Worm (Caenorhabditis elegans): ENCODE data around the gene C35D10.5.
A peak's percentile ranks its signal among the peaks of the same experiment; 100 is the strongest.

C35D10.5 gene

ce11 chrIII:4909938-4910337 is 47.8 kb downstream of the C35D10.5 start, which contains the start of gene F26F4.12:
Gene F26F4.12 (minus strand): TSS chrIII:4910038.
- TF ChIP-seq fos-1 (tag; optimal IDR thresholded peaks at IDR 0.05) (no peak), nhr-6 (tag; optimal IDR thresholded peaks at IDR 0.05) (no peak), sma-3 (GFP tag; optimal IDR thresholded peaks at IDR 0.05) (no peak)

DNA sequence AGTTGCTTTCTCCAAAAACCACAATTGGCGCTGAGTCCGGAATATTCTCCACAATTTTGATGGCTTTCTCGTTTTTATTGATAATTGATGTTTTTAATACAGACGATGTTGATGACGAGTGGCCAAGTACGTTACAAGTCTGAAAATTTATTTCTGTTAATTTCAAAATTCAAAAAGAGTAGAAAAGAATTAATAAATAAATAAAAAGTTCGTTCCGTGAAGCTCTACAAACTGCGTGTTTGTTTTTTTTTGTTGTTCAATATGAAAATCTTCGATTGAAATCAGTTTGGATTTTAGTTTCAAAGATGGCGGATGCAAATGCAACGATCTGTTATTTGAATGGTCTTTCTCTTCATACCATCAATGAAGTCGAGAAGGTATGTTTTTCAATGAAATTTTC is 48.8 kb downstream of the C35D10.5 start, which contains the start of gene F26F4.2:
Gene F26F4.2 (plus strand): TSS at position 301 of the 400 bp plus-strand sequence.
- no peak for TF ChIP-seq ceh-16 (tag; optimal IDR thresholded peaks at IDR 0.05)
- no peak for TF ChIP-seq nhr-6 (tag; optimal IDR thresholded peaks at IDR 0.05)
- no peak for TF ChIP-seq unc-62 (GFP tag; optimal IDR thresholded peaks at IDR 0.05)
- TF ChIP-seq nhr-237 (tag; optimal IDR thresholded peaks at IDR 0.05) = no peak
- TF ChIP-seq crh-2 (tag; optimal IDR thresholded peaks at IDR 0.05) = no peak

DNA sequence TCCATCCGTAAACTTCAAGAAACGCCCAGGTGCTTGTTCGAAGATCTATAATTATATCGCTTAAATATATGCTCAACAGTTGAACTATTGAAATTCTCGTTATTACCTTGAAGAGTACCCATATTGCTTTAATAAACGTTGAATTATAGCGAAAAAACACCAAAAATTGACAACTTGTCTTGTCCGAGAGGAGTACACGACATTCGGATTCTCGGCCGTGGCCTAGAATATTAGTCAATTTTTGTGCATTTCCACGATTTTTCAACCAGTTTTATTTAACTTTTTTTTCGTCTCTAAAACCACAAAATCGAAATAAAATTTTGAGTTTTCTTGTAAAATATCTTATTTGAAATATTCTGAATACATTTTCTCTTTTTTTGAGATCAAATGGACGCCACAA is 50.2 kb downstream of the C35D10.5 start, which contains the start of the genes F26F4.9 and cee-1:
Gene F26F4.9 (minus strand): TSS at position 205 of the 400 bp plus-strand sequence.
Gene cee-1 (plus strand): TSS at position 383 of the 400 bp plus-strand sequence.
- TF ChIP-seq ama-1 (optimal IDR thresholded peaks at IDR 0.05) (no peak), sma-3 (GFP tag; optimal IDR thresholded peaks at IDR 0.05) (peak; percentile 75), unc-55 (GFP tag; optimal IDR thresholded peaks at IDR 0.05) (peak; percentile 74), nhr-25 (tag; optimal IDR thresholded peaks at IDR 0.05) (peak; percentile 44), lin-39 (tag; optimal IDR thresholded peaks at IDR 0.05) (no peak), ztf-4 (tag; optimal IDR thresholded peaks at IDR 0.05) (no peak), skn-1 (tag; optimal IDR thresholded peaks at IDR 0.05) (no peak), sma-9 (GFP tag; optimal IDR thresholded peaks at IDR 0.05) (peak; percentile 67), sma-9 (tag; optimal IDR thresholded peaks at IDR 0.05) (no peak), ztf-1 (GFP tag; conservative IDR thresholded peaks at IDR 0.05) (no peak), lsy-2 (tag; optimal IDR thresholded peaks at IDR 0.05) (peak; percentile 43 to 73), F13H6.1 (tag; optimal IDR thresholded peaks at IDR 0.05) (peak; percentile 68), crh-2 (tag; optimal IDR thresholded peaks at IDR 0.05) (peak; percentile 66), fos-1 (tag; optimal IDR thresholded peaks at IDR 0.05) (peak; percentile 11), gmeb-1 (tag; optimal IDR thresholded peaks at IDR 0.05) (peak; percentile 53), lin-13 (GFP tag; optimal IDR thresholded peaks at IDR 0.05) (peak; percentile 41), ztf-11 (tag; optimal IDR thresholded peaks at IDR 0.05) (no peak), blmp-1 (tag; optimal IDR thresholded peaks at IDR 0.05; ENCODE audit: insufficient read depth) (no peak), C34F6.9 (tag; optimal IDR thresholded peaks at IDR 0.05) (peak; percentile 68), unc-62 (GFP tag; optimal IDR thresholded peaks at IDR 0.05) (no peak)

All from whole organism, L2 larva.